Fruit fly (Drosophila melanogaster) whole organism, wandering third instar larva: ENCODE results near the gene CG9109.

ENCODE experiments used
- Abd-B ChIP-seq: fragments of >200 bp; optimal IDR thresholded peaks from 2 replicates; lab custom pipeline; 2017; ENCODE audit warnings: missing biosample characterization, missing genetic modification characterization
- CG32264 ChIP-seq: fragments of 200-800 bp; sonication (Bioruptor generic); optimal IDR thresholded peaks from 2 replicates; lab custom pipeline; 2016; ENCODE audit warnings: missing biosample characterization, missing genetic modification characterization
- CrebA ChIP-seq: fragments of 200-800 bp; sonication (Bioruptor generic); optimal IDR thresholded peaks from 2 replicates; lab custom pipeline; 2016; ENCODE audit warnings: missing biosample characterization, mild to moderate bottlenecking, missing genetic modification characterization, borderline replicate concordance
- Dfd ChIP-seq: fragments of >200 bp; optimal IDR thresholded peaks from 2 replicates; lab custom pipeline; 2017; ENCODE audit warnings: missing biosample characterization, missing genetic modification characterization
- Hnf4 ChIP-seq: fragments of 200-800 bp; sonication (Bioruptor generic); optimal IDR thresholded peaks from 2 replicates; lab custom pipeline; 2016; ENCODE audit warnings: missing biosample characterization, mild to moderate bottlenecking, missing genetic modification characterization
- Hr83 ChIP-seq: fragments of 200-300 bp; sonication (Bioruptor generic); optimal IDR thresholded peaks from 2 replicates; lab custom pipeline; 2016; ENCODE audit warnings: missing biosample characterization, mild to moderate bottlenecking, missing genetic modification characterization, moderate library complexity; ENCODE audit not compliant: poor library complexity, severe bottlenecking
- Jra ChIP-seq: sonication (Bioruptor generic); optimal IDR thresholded peaks from 2 replicates; lab custom pipeline; 2016; ENCODE audit warnings: missing biosample characterization, missing genetic modification characterization
- pan ChIP-seq: fragments of >200 bp; optimal IDR thresholded peaks from 2 replicates; lab custom pipeline; 2017
- rgr ChIP-seq: fragments of 200-800 bp; sonication (Bioruptor generic); optimal IDR thresholded peaks from 3 replicates; lab custom pipeline; 2016; ENCODE audit warnings: missing biosample characterization, mild to moderate bottlenecking, missing genetic modification characterization

DNA sequence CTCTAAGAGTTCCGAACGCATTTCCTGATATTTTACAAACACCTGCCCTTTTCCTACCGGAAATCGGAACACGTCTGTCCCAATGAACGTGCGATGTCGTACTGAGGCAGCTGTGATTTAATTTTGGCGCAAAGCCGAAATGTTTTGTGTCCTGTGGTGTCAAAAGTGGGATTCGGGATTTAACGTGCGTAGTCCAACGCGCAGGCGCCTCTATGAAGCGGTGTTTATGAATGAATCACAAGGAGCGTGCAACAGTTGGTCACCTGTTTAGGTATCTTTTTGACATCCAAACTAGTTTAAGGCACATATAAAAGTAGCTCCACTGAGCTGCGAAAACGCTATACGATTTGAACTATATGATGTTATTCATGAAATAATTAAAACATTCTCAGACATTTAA, at the start of gene CG9109:
- TF ChIP-seq CG32264 (GFP tag; lab: Kevin White, UChicago): no peak
- no peak for TF ChIP-seq Abd-B (GFP tag; lab: Kevin White, UChicago)
- TF ChIP-seq Dfd: no peak
- TF ChIP-seq rgr (GFP tag; lab: Kevin White, UChicago): no peak
- TF ChIP-seq Hnf4: no peak
- TF ChIP-seq pan (lab: Kevin White, UChicago): no peak
- TF ChIP-seq Hr83: no peak
- TF ChIP-seq Jra (GFP tag; lab: Kevin White, UChicago): no peak
- no peak for TF ChIP-seq CrebA
